Fruit fly (Drosophila melanogaster): Measurements from ENCODE around the gene Grip71.

Grip71 gene

DNA sequence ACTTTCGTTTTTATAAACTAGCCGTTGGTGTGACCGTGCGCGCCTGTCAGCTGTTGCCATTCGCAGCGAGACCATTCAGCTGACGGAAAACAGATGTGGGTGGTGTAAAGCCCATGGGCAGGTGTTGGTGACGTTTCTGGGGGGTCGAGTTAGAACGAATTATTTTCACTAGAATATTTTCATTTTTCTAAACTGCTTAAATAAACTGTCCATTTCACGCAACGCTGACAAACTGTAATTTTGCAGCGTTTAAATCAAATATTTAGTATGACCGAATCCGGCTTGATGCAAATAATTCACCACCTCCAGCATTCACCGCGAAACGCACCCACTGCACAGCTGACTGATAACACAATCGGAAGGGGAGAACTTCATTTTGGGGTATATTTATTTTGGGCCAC is 13.2 kb upstream of the Grip71 start, which contains the start of the genes CG10383 and CG10338 (continued):
- TF ChIP-seq CG7271 (tag; optimal IDR thresholded peaks at IDR 0.05) (peak; percentile 53), wek (GFP tag; optimal IDR thresholded peaks at IDR 0.05) (peak; percentile 13), Sry-δ (GFP tag; optimal IDR thresholded peaks at IDR 0.05) (peak; percentile 68), MTF-1 (GFP tag; optimal IDR thresholded peaks at IDR 0.05; ENCODE audit: borderline replicate concordance) (peak; percentile 53), Xrp1 (GFP tag; IDR thresholded peaks at IDR 0.05) (peak; percentile 87), CG3726 (GFP tag; IDR thresholded peaks at IDR 0.05) (peak; percentile 79; the same call in 1 of the 3 replicates), lov (optimal IDR thresholded peaks at IDR 0.05) (no peak), lov (GFP tag; IDR thresholded peaks at IDR 0.05) (peak; percentile 82), CG12236 (GFP tag; optimal IDR thresholded peaks at IDR 0.05) (peak; percentile 79), fu2 (GFP tag; optimal IDR thresholded peaks at IDR 0.05) (peak; percentile 83), gsb (GFP tag; IDR thresholded peaks at IDR 0.05) (peak; percentile 70), CG1024 (GFP tag; IDR thresholded peaks at IDR 0.05) (peak; percentile 83), CG17186 (GFP tag; optimal IDR thresholded peaks at IDR 0.05) (peak; percentile 80), CG1602 (GFP tag; optimal IDR thresholded peaks at IDR 0.05) (peak; percentile 84), bbx (GFP tag; IDR thresholded peaks at IDR 0.05; ENCODE audit: partially characterized antibody) (no peak), CG8281 (tag; optimal IDR thresholded peaks at IDR 0.05) (peak; percentile 42), CG15601 (tag; optimal IDR thresholded peaks at IDR 0.05) (peak; percentile 58), gcm2 (GFP tag; optimal IDR thresholded peaks at IDR 0.05) (peak; percentile 71), bcd (GFP tag; optimal IDR thresholded peaks at IDR 0.05) (peak; percentile 83), CG15269 (tag; optimal IDR thresholded peaks at IDR 0.05) (peak; percentile 76), CG6791 (GFP tag; IDR thresholded peaks at IDR 0.05; ENCODE audit: partially characterized antibody) (no peak), Mrtf (GFP tag; IDR thresholded peaks at IDR 0.05) (peak; percentile 83), CG6765 (GFP tag; optimal IDR thresholded peaks at IDR 0.05) (peak; percentile 27), Oaz (GFP tag; IDR thresholded peaks at IDR 0.05) (peak; percentile 68), Awh (GFP tag; IDR thresholded peaks at IDR 0.05) (peak; percentile 91), inv (GFP tag; IDR thresholded peaks at IDR 0.05; ENCODE audit: partially characterized antibody) (no peak), Nf-YA (GFP tag; IDR thresholded peaks at IDR 0.05) (peak; percentile 79), CG17568 (GFP tag; optimal IDR thresholded peaks at IDR 0.05) (peak; percentile 64), CG4424 (GFP tag; optimal IDR thresholded peaks at IDR 0.05) (peak; percentile 84), gce (GFP tag; IDR thresholded peaks at IDR 0.05) (peak; percentile 53; the same call in 1 of the 3 replicates), chinmo (GFP tag; IDR thresholded peaks at IDR 0.05; ENCODE audit: partially characterized antibody) (0 out of 4 replicates have a peak, but pooled peaks have one; percentile 27), luna (GFP tag; optimal IDR thresholded peaks at IDR 0.05) (peak; percentile 49), CG10366 (GFP tag; IDR thresholded peaks at IDR 0.05) (peak; percentile 89), CG10654 (GFP tag; optimal IDR thresholded peaks at IDR 0.05) (peak; percentile 71), tx (GFP tag; optimal IDR thresholded peaks at IDR 0.05) (peak; percentile 86), Bdp1 (GFP tag; optimal IDR thresholded peaks at IDR 0.05) (peak; percentile 77), kni (GFP tag; optimal IDR thresholded peaks at IDR 0.05) (peak; percentile 26), ash1 (GFP tag; optimal IDR thresholded peaks at IDR 0.05) (no peak), CG4707 (GFP tag; optimal IDR thresholded peaks at IDR 0.05) (no peak), GATAe (GFP tag; conservative IDR thresholded peaks at IDR 0.05) (peak; percentile 83), hb (GFP tag; IDR thresholded peaks at IDR 0.05; ENCODE audit: partially characterized antibody) (no peak), CG2116 (GFP tag; optimal IDR thresholded peaks at IDR 0.05) (peak; percentile 73), Sox102F (GFP tag; optimal IDR thresholded peaks at IDR 0.05) (peak; percentile 88), wor (GFP tag; IDR thresholded peaks at IDR 0.05) (peak; percentile 74), CG6175 (GFP tag; IDR thresholded peaks at IDR 0.05) (peak; percentile 79; the same call in 2 of the 3 replicates), CG30431 (GFP tag; optimal IDR thresholded peaks at IDR 0.05) (peak; percentile 72), Gug (GFP tag; IDR thresholded peaks at IDR 0.05) (peak; percentile 93), h (optimal IDR thresholded peaks at IDR 0.05) (no peak), CG8924 (tag; optimal IDR thresholded peaks at IDR 0.05) (peak; percentile 75), mam (GFP tag; optimal IDR thresholded peaks at IDR 0.05) (peak; percentile 94), Fer1 (GFP tag; optimal IDR thresholded peaks at IDR 0.05) (peak; percentile 81)
